Worm (Caenorhabditis elegans): ENCODE results near the gene T24C12.1.

DNA sequence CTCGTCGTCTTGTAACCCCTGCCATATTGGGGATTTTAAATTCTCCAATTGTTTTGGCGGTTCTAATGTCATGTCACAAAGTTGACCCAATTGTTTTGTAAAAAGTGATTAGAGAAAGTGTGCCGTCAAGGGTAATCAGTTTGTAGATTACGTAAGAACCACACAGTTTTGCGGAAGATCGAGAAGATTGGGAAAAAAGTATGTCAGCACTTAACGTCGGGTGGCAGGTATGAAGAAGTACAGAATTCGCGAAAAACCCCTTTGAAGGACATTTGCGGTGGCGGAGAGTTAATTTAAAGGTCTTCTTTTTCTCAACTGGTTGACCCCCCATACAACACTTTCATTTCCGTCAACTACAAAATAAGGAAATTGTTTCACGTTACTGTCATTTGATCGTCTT, 9.2 kb downstream of the T24C12.1 start:
- TF ChIP-seq hmg-11 (tag; optimal IDR thresholded peaks at IDR 0.05) (no peak), nhr-28 (tag; optimal IDR thresholded peaks at IDR 0.05) (no peak), ceh-16 (tag; optimal IDR thresholded peaks at IDR 0.05) (no peak), egl-27 (tag; optimal IDR thresholded peaks at IDR 0.05) (no peak)

All from whole organism, L3 larva.